Worm (Caenorhabditis elegans): ENCODE results near the gene T26H5.4.

T26H5.4 gene

ce11 chrV:15479107-15479506, 30.6 kb upstream of the T26H5.4 start:
- TF ChIP-seq sup-37 (GFP tag; optimal IDR thresholded peaks at IDR 0.05) (no peak), efl-1 (optimal IDR thresholded peaks at IDR 0.05) (no peak), efl-1 (GFP tag; optimal IDR thresholded peaks at IDR 0.05 in 1 of 2) (no peak), unc-62 (GFP tag; optimal IDR thresholded peaks at IDR 0.05) (no peak), Y116A8C.19 (tag; optimal IDR thresholded peaks at IDR 0.05; ENCODE audit: borderline replicate concordance) (no peak), snpc-4 (tag; optimal IDR thresholded peaks at IDR 0.05) (no peak), nhr-76 (tag; optimal IDR thresholded peaks at IDR 0.05) (no peak), nhr-85 (tag) (no peak), sptf-1 (tag; optimal IDR thresholded peaks at IDR 0.05) (no peak), lin-13 (GFP tag; optimal IDR thresholded peaks at IDR 0.05) (no peak), ces-1 (GFP tag; optimal IDR thresholded peaks at IDR 0.05) (no peak), isw-1 (GFP tag; IDR thresholded peaks at IDR 0.05) (no peak)

- no peak for TF ChIP-seq fkh-10 (GFP tag; optimal IDR thresholded peaks at IDR 0.05)
- TF ChIP-seq elt-3 (tag; optimal IDR thresholded peaks at IDR 0.05): no peak
- TF ChIP-seq blmp-1 (tag; optimal IDR thresholded peaks at IDR 0.05): no peak
- TF ChIP-seq hpl-2 (GFP tag; optimal IDR thresholded peaks at IDR 0.05): no peak
- TF ChIP-seq lsy-2 (tag; optimal IDR thresholded peaks at IDR 0.05): no peak
- peak; percentile 22 for TF ChIP-seq elt-2 (tag; optimal IDR thresholded peaks at IDR 0.05)
- TF ChIP-seq tbx-2 (tag; optimal IDR thresholded peaks at IDR 0.05): no peak
These were observed 30.1 kb upstream of the T26H5.4 start, which contains the start of gene C06B8.2 for ce11 chrV:15478597-15478996. Gene C06B8.2, minus strand, starts transcription at chrV:15478749.

ce11 chrV:15471029-15471428, 22.5 kb upstream of the T26H5.4 start, which contains the start of gene dpf-1:
Gene dpf-1, plus strand, starts transcription at chrV:15471329.
- TF ChIP-seq elt-2 (tag; optimal IDR thresholded peaks at IDR 0.05): no peak
- no peak for TF ChIP-seq snpc-4 (tag; optimal IDR thresholded peaks at IDR 0.05)
- TF ChIP-seq blmp-1 (tag; optimal IDR thresholded peaks at IDR 0.05): no peak
- no peak for TF ChIP-seq efl-3 (GFP tag; optimal IDR thresholded peaks at IDR 0.05)
- TF ChIP-seq ceh-63 (GFP tag; optimal IDR thresholded peaks at IDR 0.05): no peak
- no peak for TF ChIP-seq fos-1 (tag; optimal IDR thresholded peaks at IDR 0.05)
- TF ChIP-seq tbx-2 (tag; optimal IDR thresholded peaks at IDR 0.05): no peak
- no peak for TF ChIP-seq ceh-88 (GFP tag; IDR thresholded peaks at IDR 0.05)
- TF ChIP-seq sox-4 (tag; optimal IDR thresholded peaks at IDR 0.05): no peak
- no peak for TF ChIP-seq ceh-8 (GFP tag; optimal IDR thresholded peaks at IDR 0.05)
- no peak for TF ChIP-seq hlh-17 (GFP tag; optimal IDR thresholded peaks at IDR 0.05; ENCODE audit: borderline replicate concordance)
- no peak for TF ChIP-seq C34B4.2 (tag; optimal IDR thresholded peaks at IDR 0.05)
- no peak for TF ChIP-seq zag-1 (tag; optimal IDR thresholded peaks at IDR 0.05)
- no peak for TF ChIP-seq xbp-1 (tag; optimal IDR thresholded peaks at IDR 0.05)
- TF ChIP-seq unc-130 (tag; optimal IDR thresholded peaks at IDR 0.05): no peak
- no peak for TF ChIP-seq F16B12.6 (tag; optimal IDR thresholded peaks at IDR 0.05)
- TF ChIP-seq lir-3 (tag; optimal IDR thresholded peaks at IDR 0.05; ENCODE audit: poor library complexity): no peak
- TF ChIP-seq isw-1 (GFP tag; IDR thresholded peaks at IDR 0.05): no peak
- no peak for TF ChIP-seq egl-13 (tag; optimal IDR thresholded peaks at IDR 0.05)
- TF ChIP-seq tlp-1 (tag; optimal IDR thresholded peaks at IDR 0.05): no peak

- TF ChIP-seq lin-39 (tag; optimal IDR thresholded peaks at IDR 0.05): no peak
- no peak for TF ChIP-seq xbp-1 (tag; optimal IDR thresholded peaks at IDR 0.05)
- no peak for TF ChIP-seq lsy-2 (tag; optimal IDR thresholded peaks at IDR 0.05)
- no peak for TF ChIP-seq nhr-20 (tag; optimal IDR thresholded peaks at IDR 0.05)
- TF ChIP-seq dpl-1 (GFP tag; optimal IDR thresholded peaks at IDR 0.05): no peak
- TF ChIP-seq nhr-237 (tag; optimal IDR thresholded peaks at IDR 0.05): no peak
- TF ChIP-seq Y116A8C.19 (tag; optimal IDR thresholded peaks at IDR 0.05; ENCODE audit: borderline replicate concordance): no peak
- TF ChIP-seq egl-13 (tag; optimal IDR thresholded peaks at IDR 0.05): no peak
- TF ChIP-seq nhr-47 (tag; optimal IDR thresholded peaks at IDR 0.05): no peak
- no peak for TF ChIP-seq jun-1 (tag; optimal IDR thresholded peaks at IDR 0.05)
- TF ChIP-seq nhr-28 (tag; optimal IDR thresholded peaks at IDR 0.05): no peak
- no peak for TF ChIP-seq lin-35 (GFP tag; optimal IDR thresholded peaks at IDR 0.05)
- no peak for TF ChIP-seq ceh-88 (GFP tag; IDR thresholded peaks at IDR 0.05)
- no peak for TF ChIP-seq efl-1 (optimal IDR thresholded peaks at IDR 0.05)
- no peak for TF ChIP-seq efl-1 (GFP tag; optimal IDR thresholded peaks at IDR 0.05 in 1 of 2)
- TF ChIP-seq irx-1 (tag; optimal IDR thresholded peaks at IDR 0.05): no peak
- no peak for TF ChIP-seq grh-1 (GFP tag; IDR thresholded peaks at IDR 0.05)
- TF ChIP-seq efl-3 (GFP tag; optimal IDR thresholded peaks at IDR 0.05): no peak
- TF ChIP-seq mef-2 (tag; optimal IDR thresholded peaks at IDR 0.05): no peak
These were observed 18.2 kb upstream of the T26H5.4 start for ce11 chrV:15466719-15467118.
